Worm (Caenorhabditis elegans) whole organism, L4/young adult: ENCODE measurements around the gene T10B9.9.

Experiments used
- dao-5 ChIP-seq: sonication (generic microtip); optimal IDR thresholded peaks from 2 replicates; lab custom pipeline; 2016; ENCODE audit warnings: missing genotype, missing genetic modification characterization, moderate library complexity, missing compliant biosample characterization
- him-1 ChIP-seq: sonication (generic microtip); optimal IDR thresholded peaks from 2 replicates; lab custom pipeline; 2016; ENCODE audit warnings: missing genotype, missing genetic modification reagents, missing genetic modification characterization, missing compliant biosample characterization

- TF ChIP-seq him-1 (tag; lab: Kevin White, UChicago) (no peak), dao-5 (tag; lab: Kevin White, UChicago) (no peak)
These were observed 39.9 kb downstream of the T10B9.9 start for ce11 chrII:9735785-9736184.
